Fruit fly (Drosophila melanogaster): ENCODE data around the gene CG34175.

The CG34175 gene

DNA sequence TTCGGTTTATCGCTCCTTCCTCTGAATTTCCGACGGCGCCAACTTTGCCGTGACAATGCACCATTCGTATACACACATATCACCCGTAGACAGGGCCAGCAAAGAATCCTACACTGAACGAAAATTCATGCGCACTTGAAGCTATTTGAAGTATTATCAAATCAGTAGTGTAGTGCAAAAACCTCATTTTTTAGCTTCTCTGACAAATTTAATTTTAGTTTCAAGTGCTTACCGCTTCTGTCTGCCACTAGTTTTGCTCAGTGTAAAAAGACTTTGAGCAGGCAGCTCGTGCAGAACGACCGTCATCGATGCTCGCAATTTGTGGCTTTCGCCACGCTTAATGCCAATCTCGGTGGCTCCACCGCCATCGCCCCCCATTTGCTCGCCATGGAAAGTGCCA, 47.0 kb downstream of the CG34175 start (continued):
- TF ChIP-seq repo (GFP tag; optimal IDR thresholded peaks at IDR 0.05) (peak; percentile 7), nerfin-1 (tag; optimal IDR thresholded peaks at IDR 0.05) (no peak), lola (GFP tag; optimal IDR thresholded peaks at IDR 0.05) (peak in 1 of 3 experiments; percentile 15), CG16863 (GFP tag; optimal IDR thresholded peaks at IDR 0.05) (no peak), Hr51 (GFP tag; optimal IDR thresholded peaks at IDR 0.05) (peak in 1 of 2 experiments; percentile 6), danr (GFP tag; IDR thresholded peaks at IDR 0.05) (0 out of 2 replicates have a peak, but pooled peaks have one; percentile 26), CG15011 (GFP tag; optimal IDR thresholded peaks at IDR 0.05) (no peak), Pdp1 (GFP tag; optimal IDR thresholded peaks at IDR 0.05) (peak; percentile 25 to 30), Chrac-16 (GFP tag; optimal IDR thresholded peaks at IDR 0.05) (peak; percentile 14), Atf3 (GFP tag; optimal IDR thresholded peaks at IDR 0.05) (peak; percentile 17), bigmax (GFP tag; optimal IDR thresholded peaks at IDR 0.05) (no peak), Camta (GFP tag; optimal IDR thresholded peaks at IDR 0.05) (peak; percentile 21), CG11560 (tag; IDR thresholded peaks at IDR 0.05) (peak; percentile 35; the same call in 1 of the 3 replicates), CG4404 (GFP tag; IDR thresholded peaks at IDR 0.05) (peak; percentile 7; the same call in 1 of the 2 replicates), CG30431 (GFP tag; optimal IDR thresholded peaks at IDR 0.05) (peak; percentile 41), NfI (GFP tag; optimal IDR thresholded peaks at IDR 0.05) (peak; percentile 23), H15 (GFP tag; IDR thresholded peaks at IDR 0.05) (0 out of 3 replicates have a peak, but pooled peaks have one; percentile 27), CG1024 (GFP tag; IDR thresholded peaks at IDR 0.05) (0 out of 2 replicates have a peak, but pooled peaks have one; percentile 36), toy (GFP tag; IDR thresholded peaks at IDR 0.05) (0 out of 2 replicates have a peak, but pooled peaks have one; percentile 48), slp2 (GFP tag; optimal IDR thresholded peaks at IDR 0.05) (peak; percentile 26), fd3F (GFP tag; optimal IDR thresholded peaks at IDR 0.05) (no peak), Dref (GFP tag; IDR thresholded peaks at IDR 0.05) (no peak), ttk (GFP tag; IDR thresholded peaks at IDR 0.05) (peak; percentile 41; the same call in 1 of the 2 replicates), zf30C (GFP tag; optimal IDR thresholded peaks at IDR 0.05) (no peak), ken (GFP tag; IDR thresholded peaks at IDR 0.05) (peak; percentile 51; the same call in 1 of the 3 replicates), az2 (GFP tag; optimal IDR thresholded peaks at IDR 0.05) (peak; percentile 36), slbo (GFP tag; IDR thresholded peaks at IDR 0.05) (peak; percentile 9; the same call in 1 of the 2 replicates), phol (tag; optimal IDR thresholded peaks at IDR 0.05) (peak; percentile 48), CG4617 (GFP tag; optimal IDR thresholded peaks at IDR 0.05; ENCODE audit: borderline replicate concordance) (no peak), dmrt11E (tag; optimal IDR thresholded peaks at IDR 0.05) (peak; percentile 43), ranshi (GFP tag; IDR thresholded peaks at IDR 0.05) (no peak; the same call in 1 of the 2 replicates), Hmr (GFP tag; optimal IDR thresholded peaks at IDR 0.05) (no peak), tgo (GFP tag; IDR thresholded peaks at IDR 0.05) (peak; percentile 47; the same call in 2 of the 3 replicates), E2f2 (GFP tag; IDR thresholded peaks at IDR 0.05) (0 out of 2 replicates have a peak, but pooled peaks have one; percentile 24), Oaz (GFP tag; IDR thresholded peaks at IDR 0.05) (0 out of 2 replicates have a peak, but pooled peaks have one; percentile 8), Optix (GFP tag; IDR thresholded peaks at IDR 0.05) (peak; percentile 60; the same call in 1 of the 3 replicates), CG14667 (GFP tag; IDR thresholded peaks at IDR 0.05) (peak; percentile 44; the same call in 1 of the 2 replicates), CG31441 (GFP tag; IDR thresholded peaks at IDR 0.05) (0 out of 2 replicates have a peak, but pooled peaks have one; percentile 23), CG1647 (GFP tag; optimal IDR thresholded peaks at IDR 0.05) (peak; percentile 35), gce (GFP tag; IDR thresholded peaks at IDR 0.05) (peak; percentile 39; the same call in 2 of the 3 replicates), chif (GFP tag; optimal IDR thresholded peaks at IDR 0.05) (peak; percentile 39 to 59), insv (GFP tag; optimal IDR thresholded peaks at IDR 0.05) (no peak), pho (GFP tag; optimal IDR thresholded peaks at IDR 0.05) (no peak), Mad (GFP tag; optimal IDR thresholded peaks at IDR 0.05) (peak; percentile 51), bab2 (GFP tag; optimal IDR thresholded peaks at IDR 0.05) (peak; percentile 28), sim (GFP tag; IDR thresholded peaks at IDR 0.05) (peak; percentile 39; the same call in 1 of the 2 replicates), chn (GFP tag; optimal IDR thresholded peaks at IDR 0.05) (peak; percentile 42), emc (GFP tag; optimal IDR thresholded peaks at IDR 0.05) (no peak), NFAT (GFP tag; IDR thresholded peaks at IDR 0.05) (no peak), mam (GFP tag; optimal IDR thresholded peaks at IDR 0.05) (peak; percentile 19)
